Worm (Caenorhabditis elegans): Measurements from ENCODE around the gene apx-1.

DNA sequence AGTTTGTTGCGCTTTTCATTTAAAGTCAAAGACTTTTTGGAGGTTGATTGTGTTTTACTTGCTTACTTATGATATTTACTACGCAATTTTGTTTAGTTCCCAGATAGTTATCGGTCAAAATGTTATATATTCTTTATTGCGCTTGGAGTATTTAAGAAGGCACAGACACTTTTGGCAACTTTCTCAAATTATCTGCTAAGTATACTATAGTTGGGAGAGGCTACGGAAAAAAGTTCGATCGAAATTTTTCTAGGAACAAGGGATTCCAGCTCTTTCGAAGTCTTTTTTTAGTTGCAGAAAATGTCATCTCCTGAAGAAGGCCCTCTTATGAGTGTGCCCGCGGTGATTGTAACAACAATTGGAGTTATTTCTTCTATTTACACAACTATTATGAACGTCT is 50.1 kb downstream of the apx-1 start, which contains the start of gene srbc-5:
- TF ChIP-seq nhr-11 (tag; optimal IDR thresholded peaks at IDR 0.05) = no peak
- TF ChIP-seq pqm-1 (tag; optimal IDR thresholded peaks at IDR 0.05) = no peak
- TF ChIP-seq npax-4 (tag; optimal IDR thresholded peaks at IDR 0.05) = no peak
- TF ChIP-seq nfya-1 (tag; optimal IDR thresholded peaks at IDR 0.05) = no peak
- TF ChIP-seq ceh-2 (tag; optimal IDR thresholded peaks at IDR 0.05) = no peak
- no peak for TF ChIP-seq ceh-30 (tag; optimal IDR thresholded peaks at IDR 0.05)
- TF ChIP-seq F13H6.1 (tag; optimal IDR thresholded peaks at IDR 0.05) = no peak
- TF ChIP-seq hlh-13 (GFP tag; optimal IDR thresholded peaks at IDR 0.05) = no peak
- TF ChIP-seq mec-3 (tag; optimal IDR thresholded peaks at IDR 0.05; ENCODE audit: borderline replicate concordance) = no peak
- no peak for TF ChIP-seq ama-1 (optimal IDR thresholded peaks at IDR 0.05)
- no peak for TF ChIP-seq ceh-24 (tag; optimal IDR thresholded peaks at IDR 0.05)
- no peak for TF ChIP-seq ceh-48 (tag; optimal IDR thresholded peaks at IDR 0.05)
- TF ChIP-seq ceh-18 (tag; optimal IDR thresholded peaks at IDR 0.05) = no peak
- TF ChIP-seq ceh-31 (tag; optimal IDR thresholded peaks at IDR 0.05) = no peak

All from whole organism, late embryonic.